Worm (Caenorhabditis elegans): Measurements from ENCODE around the gene F42A10.6.

- TF ChIP-seq him-1 (tag; optimal IDR thresholded peaks at IDR 0.05) (no peak), W03F9.2 (tag; optimal IDR thresholded peaks at IDR 0.05) (peak; percentile 27)
Measured at ce11 chrIII:6149467-6150072, 27.1 kb downstream of the F42A10.6 start, which contains the start of the genes wht-7 and Y42G9A.1.

Measured in whole organism, L4/young adult.